Worm (Caenorhabditis elegans) whole organism, L1 larva: ENCODE results near the gene F08B12.11.

Experiments used
- C04F5.9 ChIP-seq: sonication (generic microtip); optimal IDR thresholded peaks from 2 replicates; lab custom pipeline; 2016; ENCODE audit warnings: missing genetic modification characterization, missing compliant biosample characterization
- F16B12.6 ChIP-seq: fragments of 150-350 bp; optimal IDR thresholded peaks from 2 replicates; lab custom pipeline; 2014; ENCODE audit warnings: missing biosample characterization, missing genetic modification characterization
- Y116A8C.19 ChIP-seq: sonication (generic microtip); optimal IDR thresholded peaks from 2 replicates; lab custom pipeline; 2016; ENCODE audit warnings: missing compliant biosample characterization, missing genetic modification characterization, borderline replicate concordance
- aha-1 ChIP-seq: fragments of 150-350 bp; optimal IDR thresholded peaks from 2 replicates; lab custom pipeline; 2014; ENCODE audit warnings: missing biosample characterization, missing genetic modification characterization
- alr-1 ChIP-seq: fragments of 200-800 bp; sonication (Bioruptor generic); optimal IDR thresholded peaks from 2 replicates; lab custom pipeline; 2018; ENCODE audit warnings: borderline replicate concordance, mild to moderate bottlenecking, missing genetic modification characterization, missing compliant biosample characterization
- blmp-1 ChIP-seq: fragments of 150-350 bp; optimal IDR thresholded peaks from 2 replicates; lab custom pipeline; 2014; ENCODE audit warnings: missing biosample characterization, missing genetic modification characterization
- ceh-63 ChIP-seq: fragments of 200-800 bp; sonication (Bioruptor generic); optimal IDR thresholded peaks from 2 replicates; lab custom pipeline; 2018; ENCODE audit warnings: mild to moderate bottlenecking, missing genetic modification characterization, missing compliant biosample characterization
- ceh-8 ChIP-seq: fragments of 200-800 bp; sonication (Bioruptor generic); optimal IDR thresholded peaks from 2 replicates; lab custom pipeline; 2018; ENCODE audit warnings: mild to moderate bottlenecking, missing genetic modification characterization, moderate library complexity, missing compliant biosample characterization
- ceh-82 ChIP-seq, 3 experiments: fragments of 150-350 bp in 1 of 3; sonication (generic microtip) in 2 of 3; optimal IDR thresholded peaks; 2 replicates each; lab custom pipeline; 2014 to 2017; ENCODE audit warnings: missing biosample characterization in 3 of 3, missing genetic modification characterization in 3 of 3
- ceh-88 ChIP-seq: fragments of 200-800 bp; sonication (Bioruptor generic); IDR thresholded peaks from 2 replicates; pipeline ENCODE4 v1.3.6; 2022; ENCODE audit warnings: missing genetic modification characterization, missing compliant biosample characterization
- dsc-1 ChIP-seq: sonication (generic microtip); optimal IDR thresholded peaks from 2 replicates; lab custom pipeline; 2016; ENCODE audit warnings: mild to moderate bottlenecking, missing genetic modification characterization, missing compliant biosample characterization
- efl-1 ChIP-seq, 4 experiments: fragments of 150-350 bp; optimal IDR thresholded peaks in 3 of 4; peaks in 1 of 4; 1 replicate in 1 of 4; 2 replicates in 3 of 4; lab custom pipeline; 2014; ENCODE audit warnings: missing biosample characterization in 2 of 4, missing genetic modification characterization in 2 of 4, missing genetic modification reagents in 2 of 4
- egl-13 ChIP-seq: sonication (generic microtip); optimal IDR thresholded peaks from 2 replicates; lab custom pipeline; 2016; ENCODE audit warnings: missing genotype, missing genetic modification reagents, missing genetic modification characterization, missing compliant biosample characterization
- elt-2 ChIP-seq: sonication (generic microtip); optimal IDR thresholded peaks from 2 replicates; lab custom pipeline; 2016; ENCODE audit warnings: missing genetic modification characterization, mild to moderate bottlenecking, inconsistent platforms, missing compliant biosample characterization, missing genetic modification reagents
- elt-3 ChIP-seq, 6 experiments: fragments of 150-350 bp in 1 of 6; sonication (generic microtip); optimal IDR thresholded peaks; 2 replicates each; lab custom pipeline; 2017 to 2018; ENCODE audit warnings: missing biosample characterization in 6 of 6, missing genetic modification characterization in 6 of 6, inconsistent platforms in 1 of 6
- ets-5 ChIP-seq: fragments of 200-800 bp; sonication (Bioruptor generic); IDR thresholded peaks from 2 replicates; pipeline ENCODE4 v1.3.6; 2022; ENCODE audit warnings: missing genetic modification characterization, missing compliant biosample characterization
- fkh-10 ChIP-seq: sonication (generic microtip); optimal IDR thresholded peaks from 2 replicates; lab custom pipeline; 2017; ENCODE audit warnings: missing biosample characterization, missing genetic modification reagents, missing genetic modification characterization
- fkh-4 ChIP-seq: sonication (generic microtip); optimal IDR thresholded peaks from 2 replicates; lab custom pipeline; 2016; ENCODE audit warnings: missing compliant biosample characterization, missing genetic modification characterization, borderline replicate concordance
- fos-1 ChIP-seq: fragments of 150-350 bp; optimal IDR thresholded peaks from 2 replicates; lab custom pipeline; 2014; ENCODE audit warnings: missing biosample characterization, missing genetic modification characterization
- grh-1 ChIP-seq: fragments of 200-800 bp; sonication (Bioruptor generic); IDR thresholded peaks from 2 replicates; pipeline ENCODE4 v1.3.6; 2022; ENCODE audit warnings: missing genetic modification reagents, missing genetic modification characterization, missing compliant biosample characterization
- hlh-17 ChIP-seq: fragments of 200-800 bp; sonication (Bioruptor generic); optimal IDR thresholded peaks from 2 replicates; lab custom pipeline; 2018; ENCODE audit warnings: missing genetic modification characterization, mild to moderate bottlenecking, missing compliant biosample characterization, moderate library complexity, borderline replicate concordance
- hpl-2 ChIP-seq: fragments of 150-350 bp; optimal IDR thresholded peaks from 2 replicates; lab custom pipeline; 2014; ENCODE audit warnings: missing biosample characterization, missing genetic modification reagents, missing genetic modification characterization
- irx-1 ChIP-seq: sonication (generic microtip); optimal IDR thresholded peaks from 2 replicates; lab custom pipeline; 2016; ENCODE audit warnings: missing genetic modification characterization, missing compliant biosample characterization
- jun-1 ChIP-seq: fragments of 150-350 bp; optimal IDR thresholded peaks from 2 replicates; lab custom pipeline; 2014; ENCODE audit warnings: missing biosample characterization, missing genetic modification reagents, missing genetic modification characterization
- lin-13 ChIP-seq: fragments of 150-350 bp; optimal IDR thresholded peaks from 2 replicates; lab custom pipeline; 2014; ENCODE audit warnings: missing biosample characterization, missing genetic modification reagents, missing genetic modification characterization
- lin-14 ChIP-seq: fragments of 200-800 bp; sonication (Bioruptor generic); optimal IDR thresholded peaks from 2 replicates; lab custom pipeline; 2018; ENCODE audit warnings: mild to moderate bottlenecking, missing genetic modification characterization, moderate library complexity, missing compliant biosample characterization
- lin-15B ChIP-seq: fragments of 150-350 bp; sonication (generic microtip); optimal IDR thresholded peaks from 3 replicates; lab custom pipeline; 2014; ENCODE audit warnings: missing biosample characterization, missing genetic modification characterization
- lin-39 ChIP-seq: fragments of 150-350 bp; optimal IDR thresholded peaks from 2 replicates; lab custom pipeline; 2014; ENCODE audit warnings: missing biosample characterization, missing genetic modification reagents, missing genetic modification characterization
- lsy-2 ChIP-seq, 2 experiments: fragments of 150-350 bp; optimal IDR thresholded peaks; 2 replicates each; lab custom pipeline; 2014; ENCODE audit warnings: missing biosample characterization in 2 of 2, missing genetic modification characterization in 2 of 2
- mdl-1 ChIP-seq, 2 experiments: fragments of 150-350 bp; optimal IDR thresholded peaks; 2 replicates each; lab custom pipeline; 2014 to 2017; ENCODE audit warnings: missing biosample characterization in 2 of 2, missing genetic modification characterization in 2 of 2, inconsistent platforms in 1 of 2
- mep-1 ChIP-seq: fragments of 150-350 bp; optimal IDR thresholded peaks from 2 replicates; lab custom pipeline; 2014; ENCODE audit warnings: missing biosample characterization, missing genetic modification characterization
- nhr-11 ChIP-seq: fragments of 150-350 bp; optimal IDR thresholded peaks from 2 replicates; lab custom pipeline; 2014; ENCODE audit warnings: missing biosample characterization, missing genetic modification characterization
- nhr-12 ChIP-seq: sonication (generic microtip); optimal IDR thresholded peaks from 2 replicates; lab custom pipeline; 2017; ENCODE audit warnings: missing biosample characterization, missing genetic modification characterization
- nhr-20 ChIP-seq: sonication (generic microtip); optimal IDR thresholded peaks from 2 replicates; lab custom pipeline; 2016; ENCODE audit warnings: mild to moderate bottlenecking, missing genetic modification characterization, missing compliant biosample characterization
- nhr-237 ChIP-seq: fragments of 150-350 bp; optimal IDR thresholded peaks from 2 replicates; lab custom pipeline; 2014; ENCODE audit warnings: missing biosample characterization, missing genetic modification characterization
- nhr-28 ChIP-seq: fragments of 150-350 bp; optimal IDR thresholded peaks from 2 replicates; lab custom pipeline; 2014; ENCODE audit warnings: missing biosample characterization, missing genetic modification characterization
- nhr-71 ChIP-seq: sonication (generic microtip); optimal IDR thresholded peaks from 2 replicates; lab custom pipeline; 2016; ENCODE audit warnings: mild to moderate bottlenecking, missing genetic modification characterization, moderate library complexity, missing compliant biosample characterization
- nhr-77 ChIP-seq: fragments of 150-350 bp; optimal IDR thresholded peaks from 2 replicates; lab custom pipeline; 2014; ENCODE audit warnings: missing biosample characterization, missing genetic modification characterization
- nhr-84 ChIP-seq: sonication (generic microtip); optimal IDR thresholded peaks from 2 replicates; lab custom pipeline; 2017; ENCODE audit warnings: missing biosample characterization, missing genetic modification characterization
- skn-1 ChIP-seq: fragments of 150-350 bp; optimal IDR thresholded peaks from 2 replicates; lab custom pipeline; 2014; ENCODE audit warnings: missing biosample characterization, missing genetic modification characterization
- snu-23 ChIP-seq: sonication (generic microtip); optimal IDR thresholded peaks from 2 replicates; lab custom pipeline; 2016; ENCODE audit warnings: missing genetic modification characterization, missing compliant biosample characterization
- sox-4 ChIP-seq: sonication (generic microtip); optimal IDR thresholded peaks from 2 replicates; lab custom pipeline; 2016; ENCODE audit warnings: missing genetic modification characterization, missing compliant biosample characterization
- tbx-2 ChIP-seq: sonication (generic microtip); optimal IDR thresholded peaks from 2 replicates; lab custom pipeline; 2016; ENCODE audit warnings: missing genetic modification characterization, missing compliant biosample characterization
- tlp-1 ChIP-seq: fragments of 150-350 bp; optimal IDR thresholded peaks from 2 replicates; lab custom pipeline; 2014; ENCODE audit warnings: missing biosample characterization, missing genetic modification characterization
- unc-30 ChIP-seq: sonication (generic microtip); optimal IDR thresholded peaks from 2 replicates; lab custom pipeline; 2017; ENCODE audit warnings: missing biosample characterization, missing genetic modification characterization
- unc-98 ChIP-seq: fragments of 200-800 bp; sonication (Bioruptor generic); IDR thresholded peaks from 2 replicates; pipeline ENCODE4 v1.3.6; 2022; ENCODE audit warnings: missing genetic modification characterization, missing compliant biosample characterization
- xbp-1 ChIP-seq: sonication (generic microtip); optimal IDR thresholded peaks from 2 replicates; lab custom pipeline; 2016; ENCODE audit warnings: missing genetic modification characterization, missing compliant biosample characterization
- zag-1 ChIP-seq: fragments of 150-350 bp; optimal IDR thresholded peaks from 2 replicates; lab custom pipeline; 2014; ENCODE audit warnings: missing biosample characterization, missing genetic modification characterization

F08B12.11 gene

DNA sequence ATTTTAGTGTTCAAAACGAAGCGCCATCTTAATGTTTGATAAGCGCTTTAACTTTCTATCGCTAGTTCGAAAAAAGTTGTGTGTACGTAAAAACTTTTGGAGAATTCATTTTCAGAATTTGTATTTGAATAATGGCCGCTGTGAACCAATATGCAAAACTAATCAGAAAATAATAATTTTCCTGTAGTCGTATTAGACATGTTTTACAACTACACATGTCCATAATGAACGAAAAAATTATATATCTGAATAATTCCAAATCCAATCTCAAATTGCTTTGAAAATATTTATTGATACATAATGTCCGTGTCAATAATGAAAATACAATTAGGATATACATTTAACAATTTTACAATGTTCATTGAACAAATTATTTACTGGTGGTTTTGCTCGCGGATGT, 21.9 kb downstream of the F08B12.11 start:
- TF ChIP-seq mdl-1 (tag; optimal IDR thresholded peaks at IDR 0.05; lab: Kevin White, UChicago): no peak
- no peak for TF ChIP-seq lin-39 (tag; lab: Kevin White, UChicago)

DNA sequence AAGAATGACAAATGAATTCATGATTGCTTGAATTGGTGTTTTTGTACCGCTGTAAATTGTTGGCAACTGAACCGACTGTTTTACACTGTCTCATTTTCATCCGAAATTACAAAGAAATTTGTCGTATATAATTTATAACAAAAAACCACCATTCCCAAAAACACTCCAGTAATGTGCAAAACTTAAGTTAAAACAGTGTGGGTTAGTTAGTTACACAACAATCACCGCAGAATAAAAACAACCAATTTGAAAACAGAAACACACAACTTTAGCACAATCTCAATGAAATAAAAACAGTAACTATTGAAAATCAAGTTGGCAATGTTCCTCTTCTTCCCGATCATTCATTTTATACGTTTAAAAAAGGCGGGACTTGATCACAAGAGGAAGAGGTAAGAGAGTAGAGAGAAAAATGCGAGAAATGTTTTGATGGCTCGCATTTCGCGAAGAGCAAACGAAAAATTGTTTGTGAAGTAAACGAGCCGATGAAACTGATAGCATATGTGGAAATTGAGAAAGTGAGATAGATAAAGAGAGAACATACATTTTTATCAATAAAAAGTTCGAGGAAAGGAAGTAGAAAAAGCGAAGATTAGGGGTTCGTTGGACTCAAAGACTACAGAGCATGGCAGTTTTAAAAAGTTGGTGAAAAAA, 23.0 kb downstream of the F08B12.11 start, which contains the start of gene F08B12.4:
TSS of gene F08B12.4 (minus strand) at position 51 of the 654 bp plus-strand sequence.
- TF ChIP-seq efl-1 (optimal IDR thresholded peaks at IDR 0.05; lab: Kevin White, UChicago): no peak
- peak in 1 of 2 experiments; percentile 93 for TF ChIP-seq efl-1 (GFP tag; optimal IDR thresholded peaks at IDR 0.05 in 1 of 2; lab: Kevin White, UChicago)
- no peak for TF ChIP-seq ceh-88 (GFP tag; lab: Robert Waterston, UW)
- TF ChIP-seq lsy-2 (tag; optimal IDR thresholded peaks at IDR 0.05; lab: Kevin White, UChicago): peak in 1 of 2 experiments; percentile 43
- TF ChIP-seq snu-23 (GFP tag; lab: Kevin White, UChicago): peak; percentile 0
- TF ChIP-seq grh-1 (GFP tag; lab: Robert Waterston, UW): no peak
- TF ChIP-seq nhr-71 (tag; lab: Kevin White, UChicago): no peak
- TF ChIP-seq jun-1 (tag; lab: Kevin White, UChicago): peak; percentile 43
- TF ChIP-seq sox-4: no peak
- TF ChIP-seq elt-2: peak; percentile 85
- peak; percentile 44 for TF ChIP-seq lin-14 (GFP tag; lab: Kevin White, UChicago)

DNA sequence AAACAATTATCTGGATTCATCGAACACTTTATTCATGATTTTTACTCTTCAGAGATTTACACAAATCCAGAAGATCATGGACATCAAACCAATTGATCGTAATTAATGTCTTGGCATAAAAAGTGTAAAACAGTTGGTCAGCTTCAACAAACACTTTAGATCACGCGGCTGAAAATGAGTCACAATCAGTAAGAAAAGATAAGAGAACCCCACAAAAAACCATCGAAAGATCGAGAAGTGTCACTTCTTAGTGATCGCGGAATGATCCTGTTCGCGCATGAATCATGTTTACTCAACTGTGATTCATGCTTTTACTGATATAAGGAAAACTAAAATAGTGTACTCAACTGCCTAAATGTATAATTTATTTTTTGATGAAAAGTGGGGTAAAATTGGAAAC, 24.6 kb downstream of the F08B12.11 start:
- TF ChIP-seq ceh-88 (GFP tag; lab: Robert Waterston, UW): no peak
- TF ChIP-seq nhr-11 (tag; lab: Kevin White, UChicago): no peak
- TF ChIP-seq xbp-1: no peak
- no peak for TF ChIP-seq nhr-84
- TF ChIP-seq dsc-1 (tag; lab: Kevin White, UChicago): no peak
- no peak for TF ChIP-seq grh-1 (GFP tag; lab: Robert Waterston, UW)
- no peak for TF ChIP-seq nhr-237 (tag; lab: Kevin White, UChicago)
- no peak for TF ChIP-seq aha-1
- TF ChIP-seq egl-13 (tag; lab: Kevin White, UChicago): no peak
- no peak for TF ChIP-seq unc-30
- no peak for TF ChIP-seq Y116A8C.19 (tag; lab: Kevin White, UChicago)
- no peak for TF ChIP-seq mep-1
- no peak for TF ChIP-seq blmp-1
- TF ChIP-seq lin-15B (tag; lab: Kevin White, UChicago): no peak
- TF ChIP-seq hlh-17 (GFP tag; lab: Kevin White, UChicago): no peak
- no peak for TF ChIP-seq C04F5.9 (tag; lab: Kevin White, UChicago)
- TF ChIP-seq lin-13: no peak
- no peak for TF ChIP-seq nhr-77 (tag; lab: Kevin White, UChicago)
- TF ChIP-seq nhr-12 (tag; lab: Kevin White, UChicago): no peak
- no peak for TF ChIP-seq ets-5 (GFP tag; lab: Robert Waterston, UW)
- TF ChIP-seq fos-1 (tag; lab: Kevin White, UChicago): no peak
- no peak for TF ChIP-seq irx-1 (tag; lab: Kevin White, UChicago)
- no peak for TF ChIP-seq F16B12.6 (tag; lab: Kevin White, UChicago)
- no peak for TF ChIP-seq nhr-28
- no peak for TF ChIP-seq fkh-10 (GFP tag; lab: Kevin White, UChicago)
- TF ChIP-seq ceh-82 (tag; optimal IDR thresholded peaks at IDR 0.05; lab: Kevin White, UChicago): no peak
- TF ChIP-seq ceh-63 (GFP tag; lab: Kevin White, UChicago): no peak
- peak in 1 of 6 experiments; percentile 24 for TF ChIP-seq elt-3 (tag; optimal IDR thresholded peaks at IDR 0.05; lab: Kevin White, UChicago)
- peak; percentile 47 for TF ChIP-seq lin-14 (GFP tag; lab: Kevin White, UChicago)
- TF ChIP-seq efl-1 (optimal IDR thresholded peaks at IDR 0.05; lab: Kevin White, UChicago): no peak
- TF ChIP-seq efl-1 (GFP tag; optimal IDR thresholded peaks at IDR 0.05 in 1 of 2; lab: Kevin White, UChicago): peak in 1 of 2 experiments; percentile 55
- TF ChIP-seq unc-98 (GFP tag; lab: Robert Waterston, UW): no peak
- no peak for TF ChIP-seq ceh-8 (GFP tag; lab: Kevin White, UChicago)
- TF ChIP-seq fkh-4: no peak
- no peak for TF ChIP-seq hpl-2
- no peak for TF ChIP-seq tlp-1
- TF ChIP-seq tbx-2: no peak
- no peak for TF ChIP-seq alr-1
- peak; percentile 39 for TF ChIP-seq nhr-20 (tag; lab: Kevin White, UChicago)
- no peak for TF ChIP-seq zag-1 (tag; lab: Kevin White, UChicago)
- no peak for TF ChIP-seq skn-1 (tag; lab: Kevin White, UChicago)
